Fruit fly (Drosophila melanogaster): ENCODE results near the gene PTPMT1.

The PTPMT1 gene

DNA sequence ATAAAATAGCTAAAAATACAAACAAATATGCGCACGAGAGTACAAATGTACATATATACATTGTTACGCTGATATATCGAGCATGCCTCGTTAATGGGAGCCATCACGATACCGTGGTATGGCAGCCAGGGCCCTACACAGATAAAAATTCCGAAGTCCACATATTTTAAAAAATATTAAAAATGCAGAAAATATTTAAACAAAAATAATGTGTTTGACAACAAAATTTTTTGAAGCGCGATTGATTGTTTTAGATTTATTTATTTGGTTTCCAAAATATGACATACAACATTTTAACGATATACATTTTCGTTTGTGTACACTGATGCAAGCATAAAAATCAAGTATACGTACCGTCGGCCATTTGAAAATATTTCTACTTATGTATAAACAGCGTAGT, 31.4 kb upstream of the PTPMT1 start (continued):
- TF ChIP-seq H15 (GFP tag; IDR thresholded peaks at IDR 0.05), result peak; percentile 60; the same call in 1 of the 3 replicates
- peak; percentile 48 for TF ChIP-seq Six4 (GFP tag; optimal IDR thresholded peaks at IDR 0.05)
- TF ChIP-seq ssp (GFP tag; IDR thresholded peaks at IDR 0.05), result peak; percentile 54
- peak; percentile 87 for TF ChIP-seq sens (GFP tag)
- peak; percentile 44 for TF ChIP-seq Ssrp (tag; optimal IDR thresholded peaks at IDR 0.05)
- peak; percentile 73; the same call in 1 of the 3 replicates for TF ChIP-seq zfh1 (GFP tag; IDR thresholded peaks at IDR 0.05)
- peak; percentile 86 for TF ChIP-seq CG11695 (GFP tag; IDR thresholded peaks at IDR 0.05)
- peak; percentile 58; the same call in 1 of the 2 replicates for TF ChIP-seq MBD-R2 (GFP tag; IDR thresholded peaks at IDR 0.05)
- peak; percentile 51 for TF ChIP-seq kay (GFP tag; optimal IDR thresholded peaks at IDR 0.05)
- TF ChIP-seq chinmo (GFP tag; IDR thresholded peaks at IDR 0.05; ENCODE audit: partially characterized antibody), result 0 out of 4 replicates have a peak, but pooled peaks have one; percentile 36
- TF ChIP-seq NfI (GFP tag; optimal IDR thresholded peaks at IDR 0.05), result peak; percentile 65
- TF ChIP-seq ap (GFP tag; IDR thresholded peaks at IDR 0.05), result peak; percentile 46
- peak; percentile 85 for TF ChIP-seq CG8924 (tag; optimal IDR thresholded peaks at IDR 0.05)
- no peak for TF ChIP-seq nerfin-1 (tag; optimal IDR thresholded peaks at IDR 0.05)
- TF ChIP-seq CG12391 (tag; optimal IDR thresholded peaks at IDR 0.05), result peak; percentile 83
- TF ChIP-seq trem (tag; optimal IDR thresholded peaks at IDR 0.05), result peak; percentile 1
- TF ChIP-seq CG3163 (GFP tag; optimal IDR thresholded peaks at IDR 0.05), result peak; percentile 40
- peak; percentile 59 for TF ChIP-seq CG1602 (GFP tag; optimal IDR thresholded peaks at IDR 0.05)
- peak; percentile 86 for TF ChIP-seq CG30403 (GFP tag; optimal IDR thresholded peaks at IDR 0.05)
- TF ChIP-seq CG7786 (GFP tag; optimal IDR thresholded peaks at IDR 0.05), result peak; percentile 76
- TF ChIP-seq CG30431 (GFP tag; optimal IDR thresholded peaks at IDR 0.05), result peak; percentile 29
- TF ChIP-seq Antp (GFP tag; optimal IDR thresholded peaks at IDR 0.05), result peak; percentile 49
- peak; percentile 53 for TF ChIP-seq CG12744 (GFP tag; optimal IDR thresholded peaks at IDR 0.05)
- peak; percentile 25 for TF ChIP-seq CG17568 (GFP tag; optimal IDR thresholded peaks at IDR 0.05)
- no peak for TF ChIP-seq CG13287 (GFP tag; IDR thresholded peaks at IDR 0.05; ENCODE audit: partially characterized antibody)
- peak; percentile 23 for TF ChIP-seq CG9437 (GFP tag; optimal IDR thresholded peaks at IDR 0.05)
- TF ChIP-seq maf-S (GFP tag; optimal IDR thresholded peaks at IDR 0.05), result peak; percentile 73
- TF ChIP-seq h (optimal IDR thresholded peaks at IDR 0.05), result no peak
- peak; percentile 66 for TF ChIP-seq Hr3 (GFP tag; optimal IDR thresholded peaks at IDR 0.05)
- peak; percentile 49 for TF ChIP-seq fd96Cb (tag; optimal IDR thresholded peaks at IDR 0.05)
- peak; percentile 72 for TF ChIP-seq CG9215 (GFP tag; IDR thresholded peaks at IDR 0.05)
- peak; percentile 9 for TF ChIP-seq psq (GFP tag; optimal IDR thresholded peaks at IDR 0.05)
- no peak for TF ChIP-seq Dp (GFP tag; optimal IDR thresholded peaks at IDR 0.05)
- peak; percentile 55 for TF ChIP-seq Nf-YA (GFP tag; IDR thresholded peaks at IDR 0.05)
- peak; percentile 5 for TF ChIP-seq CG17802 (tag; optimal IDR thresholded peaks at IDR 0.05)
- peak; percentile 35 for TF ChIP-seq jumu (GFP tag; optimal IDR thresholded peaks at IDR 0.05)
- TF ChIP-seq E2f2 (GFP tag; IDR thresholded peaks at IDR 0.05), result peak; percentile 56; the same call in 1 of the 2 replicates
- peak; percentile 41 for TF ChIP-seq CG1792 (GFP tag; optimal IDR thresholded peaks at IDR 0.05)
- peak; percentile 82 for TF ChIP-seq CG7556 (GFP tag; optimal IDR thresholded peaks at IDR 0.05)
- peak; percentile 79; the same call in 2 of the 3 replicates for TF ChIP-seq CG6175 (GFP tag; IDR thresholded peaks at IDR 0.05)
- TF ChIP-seq Ravus (GFP tag; IDR thresholded peaks at IDR 0.05), result peak; percentile 55
- no peak for TF ChIP-seq Hey (tag; optimal IDR thresholded peaks at IDR 0.05)
- peak; percentile 68 for TF ChIP-seq CG4854 (GFP tag; optimal IDR thresholded peaks at IDR 0.05)
- peak; percentile 35 for TF ChIP-seq CG14710 (tag; optimal IDR thresholded peaks at IDR 0.05)
- no peak for TF ChIP-seq tna (GFP tag; IDR thresholded peaks at IDR 0.05; ENCODE audit: partially characterized antibody)
- peak; percentile 68 for TF ChIP-seq Adf1 (GFP tag; IDR thresholded peaks at IDR 0.05)
- peak; percentile 44 for TF ChIP-seq CG12942 (GFP tag; optimal IDR thresholded peaks at IDR 0.05)
- TF ChIP-seq lbe (GFP tag; optimal IDR thresholded peaks at IDR 0.05), result peak; percentile 52
- TF ChIP-seq Hand (GFP tag; optimal IDR thresholded peaks at IDR 0.05), result peak; percentile 86
- TF ChIP-seq CG8388 (GFP tag; optimal IDR thresholded peaks at IDR 0.05), result peak; percentile 31
- peak; percentile 72 for TF ChIP-seq CG17385 (GFP tag; optimal IDR thresholded peaks at IDR 0.05)
